Fruit fly (Drosophila melanogaster) whole organism, wandering third instar larva: Measurements from ENCODE around the gene CG32483.
A peak's percentile ranks its signal among the peaks of the same experiment; 100 is the strongest.

Experiments
- Abd-B ChIP-seq: fragments of >200 bp; optimal IDR thresholded peaks from 2 replicates; lab custom pipeline; 2017; ENCODE audit warnings: missing biosample characterization, missing genetic modification characterization
- CG32264 ChIP-seq: fragments of 200-800 bp; sonication (Bioruptor generic); optimal IDR thresholded peaks from 2 replicates; lab custom pipeline; 2016; ENCODE audit warnings: missing biosample characterization, missing genetic modification characterization
- CG9705 ChIP-seq: fragments of 200-800 bp; sonication (Bioruptor generic); optimal IDR thresholded peaks from 2 replicates; lab custom pipeline; 2018; ENCODE audit warnings: missing biosample characterization, mild to moderate bottlenecking, missing genetic modification characterization
- CrebA ChIP-seq: fragments of 200-800 bp; sonication (Bioruptor generic); optimal IDR thresholded peaks from 2 replicates; lab custom pipeline; 2016; ENCODE audit warnings: missing biosample characterization, mild to moderate bottlenecking, missing genetic modification characterization, borderline replicate concordance
- Dfd ChIP-seq: fragments of >200 bp; optimal IDR thresholded peaks from 2 replicates; lab custom pipeline; 2017; ENCODE audit warnings: missing biosample characterization, missing genetic modification characterization
- Dif ChIP-seq: fragments of 200-275, 200-300 bp; sonication (Bioruptor generic); optimal IDR thresholded peaks from 2 replicates; lab custom pipeline; 2018; ENCODE audit warnings: missing biosample characterization, missing genetic modification characterization; ENCODE audit not compliant: partially characterized antibody
- GATAd ChIP-seq: sonication (Bioruptor generic); optimal IDR thresholded peaks from 2 replicates; lab custom pipeline; 2016; ENCODE audit warnings: missing biosample characterization, missing genetic modification characterization
- HLH106 ChIP-seq: fragments of 200-800 bp; optimal IDR thresholded peaks from 3 replicates; lab custom pipeline; 2019; ENCODE audit warnings: missing biosample characterization, mild to moderate bottlenecking, missing genetic modification characterization, moderate library complexity
- Hnf4 ChIP-seq: fragments of 200-800 bp; sonication (Bioruptor generic); optimal IDR thresholded peaks from 2 replicates; lab custom pipeline; 2016; ENCODE audit warnings: missing biosample characterization, mild to moderate bottlenecking, missing genetic modification characterization
- Hr78 ChIP-seq: fragments of >200 bp; optimal IDR thresholded peaks from 2 replicates; lab custom pipeline; 2017; ENCODE audit warnings: missing biosample characterization, missing genetic modification characterization
- Hr83 ChIP-seq: fragments of 200-300 bp; sonication (Bioruptor generic); optimal IDR thresholded peaks from 2 replicates; lab custom pipeline; 2016; ENCODE audit warnings: missing biosample characterization, mild to moderate bottlenecking, missing genetic modification characterization, moderate library complexity; ENCODE audit not compliant: poor library complexity, severe bottlenecking
- Jra ChIP-seq: sonication (Bioruptor generic); optimal IDR thresholded peaks from 2 replicates; lab custom pipeline; 2016; ENCODE audit warnings: missing biosample characterization, missing genetic modification characterization
- Mio ChIP-seq: sonication (Bioruptor generic); optimal IDR thresholded peaks from 2 replicates; lab custom pipeline; 2016; ENCODE audit warnings: missing biosample characterization, missing genetic modification characterization
- Myc ChIP-seq: fragments of >200 bp; optimal IDR thresholded peaks from 2 replicates; lab custom pipeline; 2017
- N ChIP-seq: fragments of >200 bp; optimal IDR thresholded peaks from 2 replicates; lab custom pipeline; 2018; ENCODE audit warnings: missing biosample characterization, missing external identifiers, missing genetic modification characterization
- OdsH ChIP-seq: fragments of 200-800 bp; sonication (Bioruptor generic); optimal IDR thresholded peaks from 2 replicates; lab custom pipeline; 2016; ENCODE audit warnings: missing biosample characterization, mild to moderate bottlenecking, missing genetic modification characterization
- Rel ChIP-seq, 2 experiments: fragments of 200-800 bp; sonication (Bioruptor generic) in 1 of 2; optimal IDR thresholded peaks; 2 replicates in 1 of 2; 3 replicates in 1 of 2; lab custom pipeline; 2016 to 2019; ENCODE audit warnings: mild to moderate bottlenecking in 2 of 2, missing biosample characterization in 2 of 2, missing genetic modification characterization in 2 of 2, moderate library complexity in 1 of 2
- Sp1 ChIP-seq: fragments of 200-800 bp; sonication (Bioruptor generic); optimal IDR thresholded peaks from 3 replicates; lab custom pipeline; 2019; ENCODE audit warnings: missing biosample characterization, mild to moderate bottlenecking, missing genetic modification characterization, moderate library complexity
- Vsx2 ChIP-seq: fragments of 200-300, 225-300 bp; sonication (Bioruptor generic); optimal IDR thresholded peaks from 2 replicates; lab custom pipeline; 2018; ENCODE audit warnings: missing biosample characterization, missing genetic modification characterization; ENCODE audit not compliant: partially characterized antibody
- br ChIP-seq: fragments of 200-800 bp; sonication (Bioruptor generic); optimal IDR thresholded peaks from 2 replicates; lab custom pipeline; 2016; ENCODE audit warnings: missing biosample characterization, missing genetic modification characterization
- brk ChIP-seq: fragments of 200-800 bp; sonication (Bioruptor generic); optimal IDR thresholded peaks from 2 replicates; lab custom pipeline; 2016; ENCODE audit warnings: missing biosample characterization, mild to moderate bottlenecking, missing genetic modification characterization
- dl ChIP-seq, 2 experiments: fragments of 175-275, 200-275 bp in 1 of 2; fragments of 200-275 bp in 1 of 2; sonication (Bioruptor generic); optimal IDR thresholded peaks; lab custom pipeline; 2018; ENCODE audit warnings: mild to moderate bottlenecking in 2 of 2, missing biosample characterization in 2 of 2, missing genetic modification characterization in 2 of 2, moderate library complexity in 2 of 2; ENCODE audit not compliant: partially characterized antibody in 2 of 2, insufficient read depth in 1 of 2
- dmrt93B ChIP-seq: fragments of 200-800 bp; sonication (Bioruptor generic); optimal IDR thresholded peaks from 2 replicates; lab custom pipeline; 2018; ENCODE audit warnings: missing biosample characterization, mild to moderate bottlenecking, missing genetic modification characterization
- dsf ChIP-seq: sonication (Bioruptor generic); optimal IDR thresholded peaks from 2 replicates; lab custom pipeline; 2016; ENCODE audit warnings: missing biosample characterization, missing genetic modification characterization, borderline replicate concordance
- ey ChIP-seq: fragments of 200-800 bp; sonication (Bioruptor generic); optimal IDR thresholded peaks from 2 replicates; lab custom pipeline; 2016; ENCODE audit warnings: missing biosample characterization, missing genetic modification characterization
- foxo ChIP-seq, 2 experiments: fragments of 200-800 bp; sonication (Bioruptor generic); optimal IDR thresholded peaks; 2 replicates in 1 of 2; 3 replicates in 1 of 2; lab custom pipeline; 2016 to 2017; ENCODE audit warnings: missing biosample characterization in 2 of 2, missing genetic modification characterization in 2 of 2
- fru ChIP-seq: fragments of 200-800 bp; sonication (Bioruptor generic); optimal IDR thresholded peaks from 3 replicates; lab custom pipeline; 2016; ENCODE audit warnings: missing biosample characterization, mild to moderate bottlenecking, missing genetic modification characterization
- h ChIP-seq: fragments of 200-800 bp; sonication (Bioruptor generic); optimal IDR thresholded peaks from 3 replicates; lab custom pipeline; 2016; ENCODE audit warnings: missing biosample characterization, mild to moderate bottlenecking, missing genetic modification characterization
- jim ChIP-seq: fragments of 175-275, 200-325 bp; sonication (Bioruptor generic); optimal IDR thresholded peaks from 2 replicates; lab custom pipeline; 2016; ENCODE audit warnings: missing biosample characterization, mild to moderate bottlenecking, missing genetic modification characterization
- lola ChIP-seq: fragments of >200 bp; optimal IDR thresholded peaks from 2 replicates; lab custom pipeline; 2017; ENCODE audit warnings: missing biosample characterization, missing genetic modification characterization
- pan ChIP-seq: fragments of >200 bp; optimal IDR thresholded peaks from 2 replicates; lab custom pipeline; 2017
- psq ChIP-seq: fragments of 200-800 bp; sonication (Bioruptor generic); optimal IDR thresholded peaks from 3 replicates; lab custom pipeline; 2017; ENCODE audit warnings: missing biosample characterization, mild to moderate bottlenecking, missing genetic modification characterization, moderate library complexity
- rgr ChIP-seq: fragments of 200-800 bp; sonication (Bioruptor generic); optimal IDR thresholded peaks from 3 replicates; lab custom pipeline; 2016; ENCODE audit warnings: missing biosample characterization, mild to moderate bottlenecking, missing genetic modification characterization
- sage ChIP-seq: fragments of 200-800 bp; sonication (Bioruptor generic); optimal IDR thresholded peaks from 2 replicates; lab custom pipeline; 2016; ENCODE audit warnings: missing biosample characterization, mild to moderate bottlenecking, missing genetic modification characterization
- sv ChIP-seq: fragments of 200-800 bp; sonication (Bioruptor generic); optimal IDR thresholded peaks from 3 replicates; lab custom pipeline; 2016; ENCODE audit warnings: missing biosample characterization, missing genetic modification characterization
- tai ChIP-seq: sonication (Bioruptor generic); optimal IDR thresholded peaks from 2 replicates; lab custom pipeline; 2016; ENCODE audit warnings: missing biosample characterization, missing genetic modification characterization
- usp ChIP-seq: fragments of >200 bp; optimal IDR thresholded peaks from 2 replicates; lab custom pipeline; 2017; ENCODE audit warnings: missing biosample characterization, missing genetic modification characterization
- woc ChIP-seq: sonication (Bioruptor generic); optimal IDR thresholded peaks from 2 replicates; lab custom pipeline; 2016; ENCODE audit warnings: missing biosample characterization, mild to moderate bottlenecking, missing genetic modification characterization

The CG32483 gene

dm6 chr3L:690031-690686, at the start of gene CG32483, which contains the start of gene RabX6:
Gene CG32483 (minus strand): TSS chr3L:690081.
Gene RabX6 (plus strand): TSS chr3L:690517.
- TF ChIP-seq woc (no peak), GATAd (GFP tag; lab: Kevin White, UChicago) (no peak), ey (GFP tag; lab: Kevin White, UChicago) (no peak), Mio (GFP tag; lab: Kevin White, UChicago) (no peak)

dm6 chr3L:738523-739356, 48.9 kb upstream of the CG32483 start:
- TF ChIP-seq Abd-B (GFP tag; lab: Kevin White, UChicago) (no peak), psq (GFP tag; lab: Kevin White, UChicago) (peak; percentile 92), jim (GFP tag; lab: Kevin White, UChicago) (no peak), Vsx2 (GFP tag; lab: Kevin White, UChicago) (peak; percentile 65), Myc (lab: Kevin White, UChicago) (no peak), HLH106 (tag; lab: Kevin White, UChicago) (peak; percentile 97), fru (peak; percentile 91), foxo (GFP tag; optimal IDR thresholded peaks at IDR 0.05; lab: Kevin White, UChicago) (peak in 1 of 2 experiments; percentile 95), tai (GFP tag; lab: Kevin White, UChicago) (peak; percentile 72), brk (GFP tag; lab: Kevin White, UChicago) (peak; percentile 90), dl (GFP tag; optimal IDR thresholded peaks at IDR 0.05; lab: Kevin White, UChicago; ENCODE audit: insufficient read depth in 1 of 2, partially characterized antibody in 2 of 2) (peak; percentile 89 to 90), sage (GFP tag; lab: Kevin White, UChicago) (peak; percentile 88), pan (no peak), Dfd (GFP tag; lab: Kevin White, UChicago) (peak; percentile 64), GATAd (GFP tag; lab: Kevin White, UChicago) (peak; percentile 86), Dif (peak; percentile 90), sv (GFP tag; lab: Kevin White, UChicago) (peak; percentile 81), Jra (GFP tag; lab: Kevin White, UChicago) (peak; percentile 79), usp (GFP tag; lab: Kevin White, UChicago) (no peak), N (no peak), CG9705 (GFP tag; lab: Kevin White, UChicago) (peak; percentile 86), Rel (GFP tag; optimal IDR thresholded peaks at IDR 0.05; lab: Kevin White, UChicago) (peak; percentile 82), Rel (tag; optimal IDR thresholded peaks at IDR 0.05; lab: Kevin White, UChicago) (peak; percentile 80), CrebA (GFP tag; lab: Kevin White, UChicago) (peak; percentile 43), OdsH (GFP tag; lab: Kevin White, UChicago) (peak; percentile 95), woc (no peak), Hr78 (no peak), dsf (peak; percentile 76), Mio (GFP tag; lab: Kevin White, UChicago) (no peak), ey (GFP tag; lab: Kevin White, UChicago) (peak; percentile 85), Sp1 (GFP tag; lab: Kevin White, UChicago) (peak; percentile 96), lola (GFP tag; lab: Kevin White, UChicago) (no peak), dmrt93B (GFP tag; lab: Kevin White, UChicago) (peak; percentile 86), Hnf4 (GFP tag; lab: Kevin White, UChicago) (peak; percentile 85), br (peak; percentile 86), h (GFP tag; lab: Kevin White, UChicago) (peak; percentile 94), Hr83 (no peak), CG32264 (GFP tag; lab: Kevin White, UChicago) (peak; percentile 69), rgr (peak; percentile 95)
